Worm (Caenorhabditis elegans) whole organism, L2 larva: ENCODE results near the gene srxa-12.
A peak's percentile ranks its signal among the peaks of the same experiment; 100 is the strongest.

ENCODE experiments used
- ZK546.5 ChIP-seq: sonication (generic microtip); optimal IDR thresholded peaks from 2 replicates; lab custom pipeline; 2017; ENCODE audit warnings: missing biosample characterization, missing genetic modification characterization
- ama-1 ChIP-seq: fragments of 150-350 bp; optimal IDR thresholded peaks from 2 replicates; lab custom pipeline; 2018; ENCODE audit warnings: inconsistent platforms
- ceh-82 ChIP-seq: fragments of 150-350 bp; optimal IDR thresholded peaks from 2 replicates; lab custom pipeline; 2014; ENCODE audit warnings: missing biosample characterization, missing genetic modification characterization
- egl-27 ChIP-seq: sonication (generic microtip); optimal IDR thresholded peaks from 3 replicates; lab custom pipeline; 2017; ENCODE audit warnings: missing biosample characterization, missing genetic modification reagents, missing genetic modification characterization
- lin-13 ChIP-seq: fragments of 150-350 bp; optimal IDR thresholded peaks from 2 replicates; lab custom pipeline; 2014; ENCODE audit warnings: missing biosample characterization, missing genetic modification reagents, missing genetic modification characterization
- nhr-10 ChIP-seq: sonication (generic microtip); optimal IDR thresholded peaks from 2 replicates; lab custom pipeline; 2017; ENCODE audit warnings: missing biosample characterization, missing genetic modification characterization
- nhr-25 ChIP-seq: fragments of 150-350 bp; sonication (generic microtip); optimal IDR thresholded peaks from 3 replicates; lab custom pipeline; 2014; ENCODE audit warnings: missing biosample characterization, missing genetic modification characterization
- nhr-6 ChIP-seq: fragments of 150-350 bp; optimal IDR thresholded peaks from 2 replicates; lab custom pipeline; 2014; ENCODE audit warnings: missing biosample characterization, missing genetic modification characterization
- unc-55 ChIP-seq: fragments of 150-350 bp; sonication (generic microtip); optimal IDR thresholded peaks from 3 replicates; lab custom pipeline; 2014; ENCODE audit warnings: missing biosample characterization, missing genetic modification reagents, missing genetic modification characterization
- unc-62 ChIP-seq: fragments of 150-350 bp; optimal IDR thresholded peaks from 2 replicates; lab custom pipeline; 2014; ENCODE audit warnings: missing biosample characterization, missing genetic modification reagents, missing genetic modification characterization

- TF ChIP-seq unc-55 (GFP tag; lab: Kevin White, UChicago) (no peak), egl-27 (no peak), unc-62 (GFP tag; lab: Kevin White, UChicago) (no peak), nhr-25 (tag; lab: Kevin White, UChicago) (no peak), ama-1 (lab: Kevin White, UChicago) (peak; percentile 92), ceh-82 (tag; lab: Kevin White, UChicago) (no peak), lin-13 (GFP tag; lab: Kevin White, UChicago) (no peak), nhr-6 (tag; lab: Kevin White, UChicago) (no peak), ZK546.5 (tag; lab: Kevin White, UChicago) (no peak), nhr-10 (tag; lab: Kevin White, UChicago) (no peak)
Measured at ce11 chrV:13908120-13908915, 18.2 kb upstream of the srxa-12 start.
